Worm (Caenorhabditis elegans) whole organism, L4/young adult: ENCODE measurements around the gene lron-4.

Experiments used
- W03F9.2 ChIP-seq: fragments of 150-350 bp; optimal IDR thresholded peaks from 2 replicates; lab custom pipeline; 2014; ENCODE audit warnings: missing biosample characterization, missing genetic modification characterization
- dao-5 ChIP-seq: sonication (generic microtip); optimal IDR thresholded peaks from 2 replicates; lab custom pipeline; 2016; ENCODE audit warnings: missing genotype, missing genetic modification characterization, moderate library complexity, missing compliant biosample characterization
- him-1 ChIP-seq: sonication (generic microtip); optimal IDR thresholded peaks from 2 replicates; lab custom pipeline; 2016; ENCODE audit warnings: missing genotype, missing genetic modification reagents, missing genetic modification characterization, missing compliant biosample characterization

ce11 chrII:8136818-8137217, 24.9 kb upstream of the lron-4 start, which contains the start of gene ctns-1:
- TF ChIP-seq W03F9.2 (tag; lab: Kevin White, UChicago) (no peak), dao-5 (no peak), him-1 (tag; lab: Kevin White, UChicago) (no peak)
